Worm (Caenorhabditis elegans) whole organism, L4 larva: ENCODE results near the gene R02F11.1.

Experiments
- F10B5.3 ChIP-seq: sonication (generic microtip); optimal IDR thresholded peaks from 2 replicates; lab custom pipeline; 2016; ENCODE audit warnings: mild to moderate bottlenecking, missing genetic modification characterization, missing compliant biosample characterization
- daf-16 ChIP-seq, 3 experiments: sonication (generic microtip); optimal IDR thresholded peaks; 2 replicates each; lab custom pipeline; 2016 to 2017; ENCODE audit warnings: missing genetic modification characterization in 3 of 3, missing genetic modification reagents in 3 of 3, mild to moderate bottlenecking in 2 of 3, missing compliant biosample characterization in 2 of 3, missing biosample characterization in 1 of 3, moderate library complexity in 1 of 3
- dve-1 ChIP-seq: sonication (generic microtip); optimal IDR thresholded peaks from 2 replicates; lab custom pipeline; 2017; ENCODE audit warnings: antibody characterized with exemption, mild to moderate bottlenecking, missing genetic modification characterization, missing compliant biosample characterization; ENCODE audit not compliant: insufficient read depth
- nhr-28 ChIP-seq: fragments of 150-350 bp; optimal IDR thresholded peaks from 2 replicates; lab custom pipeline; 2014; ENCODE audit warnings: missing biosample characterization, missing genetic modification characterization
- nhr-6 ChIP-seq: fragments of 150-350 bp; optimal IDR thresholded peaks from 2 replicates; lab custom pipeline; 2014; ENCODE audit warnings: missing biosample characterization, missing genetic modification characterization
- pha-4 ChIP-seq, 2 experiments: fragments of 150-350 bp in 1 of 2; fragments of 200-800 bp in 1 of 2; sonication (Bioruptor generic) in 1 of 2; IDR thresholded peaks in 1 of 2; optimal IDR thresholded peaks in 1 of 2; 2 replicates each; pipeline versions ENCODE4 v1.3.6 to Lab custom; 2014 to 2022; ENCODE audit warnings: missing genetic modification characterization in 2 of 2, missing genetic modification reagents in 2 of 2, missing biosample characterization in 1 of 2, missing compliant biosample characterization in 1 of 2
- tag-97 ChIP-seq: fragments of 200-800 bp; sonication (Bioruptor generic); IDR thresholded peaks from 2 replicates; pipeline ENCODE4 v1.3.6; 2022; ENCODE audit warnings: missing genetic modification characterization, missing compliant biosample characterization
- unc-39 ChIP-seq: sonication (generic microtip); optimal IDR thresholded peaks from 2 replicates; lab custom pipeline; 2017; ENCODE audit warnings: missing biosample characterization, missing genetic modification characterization
- zfp-3 ChIP-seq: fragments of 200-800 bp; sonication (Bioruptor generic); conservative IDR thresholded peaks from 2 replicates; pipeline ENCODE4 v1.3.6; 2022; ENCODE audit warnings: missing genetic modification reagents, missing genetic modification characterization, missing compliant biosample characterization
- ztf-11 ChIP-seq: fragments of 150-350 bp; optimal IDR thresholded peaks from 2 replicates; lab custom pipeline; 2014; ENCODE audit warnings: missing biosample characterization, missing genetic modification characterization
- ztf-7 ChIP-seq: fragments of 150-350 bp; optimal IDR thresholded peaks from 2 replicates; lab custom pipeline; 2014; ENCODE audit warnings: missing biosample characterization, missing genetic modification characterization

ce11 chrV:4801943-4802342 is 1.0 kb downstream of the R02F11.1 start:
- TF ChIP-seq nhr-28 (tag; lab: Kevin White, UChicago) (no peak), pha-4 (GFP tag; IDR thresholded peaks at IDR 0.05; lab: Robert Waterston, UW) (no peak), pha-4 (tag; optimal IDR thresholded peaks at IDR 0.05; lab: Kevin White, UChicago) (no peak), dve-1 (tag; lab: Kevin White, UChicago) (no peak), unc-39 (tag; lab: Kevin White, UChicago) (no peak), nhr-6 (tag; lab: Kevin White, UChicago) (no peak), zfp-3 (no peak), daf-16 (GFP tag; optimal IDR thresholded peaks at IDR 0.05; lab: Kevin White, UChicago) (no peak), daf-16 (tag; optimal IDR thresholded peaks at IDR 0.05; lab: Kevin White, UChicago) (no peak), F10B5.3 (tag; lab: Kevin White, UChicago) (no peak), tag-97 (GFP tag; lab: Robert Waterston, UW) (no peak), ztf-7 (tag; lab: Kevin White, UChicago) (no peak), ztf-11 (tag; lab: Kevin White, UChicago) (no peak)
